Worm (Caenorhabditis elegans) whole organism, early embryonic: Measurements from ENCODE around the gene F28F5.4.

Source experiments
- B0310.2 ChIP-seq: sonication (generic microtip); optimal IDR thresholded peaks from 2 replicates; lab custom pipeline; 2016; ENCODE audit warnings: mild to moderate bottlenecking, missing genetic modification characterization, missing compliant biosample characterization
- F13C5.2 ChIP-seq: sonication (generic microtip); optimal IDR thresholded peaks from 2 replicates; lab custom pipeline; 2017; ENCODE audit warnings: mild to moderate bottlenecking, missing genetic modification characterization, inconsistent platforms, missing compliant biosample characterization
- ama-1 ChIP-seq: fragments of 150-350 bp; optimal IDR thresholded peaks from 2 replicates; lab custom pipeline; 2014
- ceh-13 ChIP-seq: fragments of 200-800 bp; sonication (Bioruptor generic); optimal IDR thresholded peaks from 2 replicates; lab custom pipeline; 2018; ENCODE audit warnings: mild to moderate bottlenecking, missing genetic modification characterization, missing compliant biosample characterization
- flt-1 ChIP-seq: fragments of 200-800 bp; sonication (Bioruptor generic); IDR thresholded peaks from 2 replicates; pipeline ENCODE4 v1.3.6; 2022; ENCODE audit warnings: missing genetic modification characterization, missing compliant biosample characterization
- hmbx-1 ChIP-seq: sonication (generic microtip); optimal IDR thresholded peaks from 2 replicates; lab custom pipeline; 2016; ENCODE audit warnings: mild to moderate bottlenecking, missing genetic modification characterization, missing compliant biosample characterization
- pes-1 ChIP-seq: fragments of 200-800 bp; sonication (Bioruptor generic); IDR thresholded peaks from 2 replicates; pipeline ENCODE4 v1.3.6; 2022; ENCODE audit warnings: missing genetic modification reagents, missing genetic modification characterization, missing compliant biosample characterization
- sea-1 ChIP-seq: fragments of 200-800 bp; sonication (Bioruptor generic); conservative IDR thresholded peaks from 2 replicates; pipeline ENCODE4 v1.3.6; 2022; ENCODE audit warnings: missing genetic modification characterization, missing compliant biosample characterization
- tbx-11 ChIP-seq: fragments of 200-800 bp; sonication (Bioruptor generic); IDR thresholded peaks from 2 replicates; pipeline ENCODE4 v1.3.6; 2022; ENCODE audit warnings: missing genetic modification characterization, missing compliant biosample characterization
- tra-4 ChIP-seq: sonication (generic microtip); optimal IDR thresholded peaks from 2 replicates; lab custom pipeline; 2017; ENCODE audit warnings: missing genetic modification characterization, missing compliant biosample characterization

DNA sequence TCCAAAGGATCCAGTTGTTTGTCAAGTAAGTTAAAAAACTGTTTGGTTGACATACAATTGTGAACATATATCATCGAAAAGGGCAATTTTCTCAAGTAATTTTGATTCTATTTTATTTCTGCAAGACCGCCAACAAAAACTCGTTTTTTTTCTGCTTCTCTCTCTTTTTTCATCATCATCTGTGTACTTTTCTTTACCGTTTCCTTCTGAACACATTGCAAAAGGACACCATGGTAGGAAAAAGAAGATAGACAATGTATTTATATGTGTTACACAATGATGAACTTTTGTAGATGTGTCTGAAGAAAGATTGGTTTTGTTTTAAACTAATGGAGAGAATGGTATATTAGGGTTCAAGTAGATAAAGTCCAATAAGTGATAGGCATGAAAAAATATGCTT lies 17.9 kb downstream of the F28F5.4 start:
- no peak for TF ChIP-seq tbx-11 (GFP tag; lab: Robert Waterston, UW)
- TF ChIP-seq sea-1 = no peak
- TF ChIP-seq pes-1 = no peak
- no peak for TF ChIP-seq ama-1 (lab: Kevin White, UChicago)
- no peak for TF ChIP-seq B0310.2 (tag; lab: Kevin White, UChicago)
- TF ChIP-seq F13C5.2 = no peak
- TF ChIP-seq hmbx-1 (tag; lab: Kevin White, UChicago) = no peak
- no peak for TF ChIP-seq flt-1 (GFP tag; lab: Robert Waterston, UW)
- TF ChIP-seq ceh-13 (GFP tag; lab: Kevin White, UChicago) = no peak
- no peak for TF ChIP-seq tra-4 (tag; lab: Kevin White, UChicago)
